Fruit fly (Drosophila melanogaster): ENCODE data around the gene GCC185.
A peak's percentile ranks its signal among the peaks of the same experiment; 100 is the strongest.

The GCC185 gene

dm6 chr3R:11967262-11968029, 43.1 kb upstream of the GCC185 start, which contains the start of the genes CG12213 and GC1 (continued):
- TF ChIP-seq HmgD (GFP tag; optimal IDR thresholded peaks at IDR 0.05): peak; percentile 23
- TF ChIP-seq CG15601 (tag; optimal IDR thresholded peaks at IDR 0.05): peak; percentile 53
- TF ChIP-seq Sox100B (GFP tag; optimal IDR thresholded peaks at IDR 0.05): peak; percentile 3
- TF ChIP-seq Myb (GFP tag; optimal IDR thresholded peaks at IDR 0.05): peak; percentile 30
- TF ChIP-seq grau (tag; optimal IDR thresholded peaks at IDR 0.05): peak; percentile 43
- peak; percentile 16 for TF ChIP-seq CG15696 (tag; optimal IDR thresholded peaks at IDR 0.05)
- TF ChIP-seq Opbp (GFP tag; IDR thresholded peaks at IDR 0.05; ENCODE audit: partially characterized antibody): peak; percentile 97
- TF ChIP-seq CG8388 (GFP tag; optimal IDR thresholded peaks at IDR 0.05): peak; percentile 4
- TF ChIP-seq CG3407 (GFP tag; optimal IDR thresholded peaks at IDR 0.05): no peak
- peak; percentile 97 for TF ChIP-seq chinmo (GFP tag; IDR thresholded peaks at IDR 0.05; ENCODE audit: partially characterized antibody)
- peak; percentile 39 for TF ChIP-seq Nf-YB (GFP tag; optimal IDR thresholded peaks at IDR 0.05)
- peak; percentile 93 for TF ChIP-seq gfzf (GFP tag; optimal IDR thresholded peaks at IDR 0.05)
- TF ChIP-seq CG8290 (GFP tag; optimal IDR thresholded peaks at IDR 0.05): peak; percentile 83
- peak; percentile 32 to 64 for TF ChIP-seq CG8290 (tag; optimal IDR thresholded peaks at IDR 0.05)
- peak; percentile 76 for TF ChIP-seq Dp (GFP tag; optimal IDR thresholded peaks at IDR 0.05)
- TF ChIP-seq CG3847 (GFP tag; IDR thresholded peaks at IDR 0.05): peak; percentile 69
- TF ChIP-seq CG7928 (GFP tag; optimal IDR thresholded peaks at IDR 0.05): no peak
- TF ChIP-seq CG4424 (GFP tag; optimal IDR thresholded peaks at IDR 0.05): peak; percentile 40
- peak; percentile 2 for TF ChIP-seq wek (GFP tag; optimal IDR thresholded peaks at IDR 0.05)
- TF ChIP-seq Deaf1 (tag; optimal IDR thresholded peaks at IDR 0.05): peak; percentile 9
- peak; percentile 57 for TF ChIP-seq corto (GFP tag; optimal IDR thresholded peaks at IDR 0.05)
- peak; percentile 99 for TF ChIP-seq CG13287 (GFP tag; IDR thresholded peaks at IDR 0.05; ENCODE audit: partially characterized antibody)
- peak; percentile 99 for TF ChIP-seq CG34224 (GFP tag; IDR thresholded peaks at IDR 0.05; ENCODE audit: partially characterized antibody)
- peak; percentile 8 for TF ChIP-seq ewg (GFP tag; optimal IDR thresholded peaks at IDR 0.05)
- no peak for TF ChIP-seq wor (GFP tag; IDR thresholded peaks at IDR 0.05)
- TF ChIP-seq lilli (GFP tag; optimal IDR thresholded peaks at IDR 0.05): peak; percentile 61
- no peak for TF ChIP-seq CG4360 (GFP tag; IDR thresholded peaks at IDR 0.05)
- TF ChIP-seq lbe (GFP tag; optimal IDR thresholded peaks at IDR 0.05): peak; percentile 32
- peak; percentile 72 for TF ChIP-seq crol (GFP tag; IDR thresholded peaks at IDR 0.05)
- TF ChIP-seq insv (GFP tag; optimal IDR thresholded peaks at IDR 0.05): peak in 1 of 2 experiments; percentile 24
- peak; percentile 14 for TF ChIP-seq twi (tag; optimal IDR thresholded peaks at IDR 0.05)
- peak; percentile 10 for TF ChIP-seq Dad (GFP tag; optimal IDR thresholded peaks at IDR 0.05)
- peak; percentile 16 for TF ChIP-seq HLH54F (GFP tag; optimal IDR thresholded peaks at IDR 0.05)
- TF ChIP-seq unc-4 (GFP tag; IDR thresholded peaks at IDR 0.05; ENCODE audit: partially characterized antibody): peak; percentile 99
- TF ChIP-seq CoRest (tag; optimal IDR thresholded peaks at IDR 0.05): peak; percentile 63
- peak; percentile 97 for TF ChIP-seq tna (GFP tag; IDR thresholded peaks at IDR 0.05; ENCODE audit: partially characterized antibody)
- TF ChIP-seq CG2129 (GFP tag; IDR thresholded peaks at IDR 0.05; ENCODE audit: partially characterized antibody): peak; percentile 97
- TF ChIP-seq nmo (GFP tag; optimal IDR thresholded peaks at IDR 0.05): peak; percentile 80
- TF ChIP-seq CG2120 (GFP tag; optimal IDR thresholded peaks at IDR 0.05): peak; percentile 50
- TF ChIP-seq CG8924 (tag; optimal IDR thresholded peaks at IDR 0.05): peak; percentile 84
- peak in 1 of 2 experiments; percentile 37 for TF ChIP-seq dpn (GFP tag; optimal IDR thresholded peaks at IDR 0.05)
- no peak for TF ChIP-seq ab (GFP tag; optimal IDR thresholded peaks at IDR 0.05)
- TF ChIP-seq CG4820 (GFP tag; optimal IDR thresholded peaks at IDR 0.05): no peak
- peak; percentile 90 for TF ChIP-seq CG3995 (GFP tag; optimal IDR thresholded peaks at IDR 0.05)
- TF ChIP-seq CG18476 (GFP tag; optimal IDR thresholded peaks at IDR 0.05): peak; percentile 5
- TF ChIP-seq H2.0 (GFP tag; IDR thresholded peaks at IDR 0.05): no peak
- TF ChIP-seq CG16813 (GFP tag; IDR thresholded peaks at IDR 0.05; ENCODE audit: partially characterized antibody): peak; percentile 99
- peak; percentile 91 for TF ChIP-seq CG9797 (GFP tag; optimal IDR thresholded peaks at IDR 0.05)

Data from whole organism, embryonic.